Worm (Caenorhabditis elegans) whole organism, dauer: ENCODE data around the gene stau-1.

Source experiments
- unc-62 ChIP-seq: sonication (generic microtip); optimal IDR thresholded peaks from 2 replicates; lab custom pipeline; 2017; ENCODE audit warnings: missing biosample characterization, missing genetic modification reagents, missing genetic modification characterization

Gene stau-1

ce11 chrX:1035039-1035598 is at the start of gene stau-1, which contains the start of gene sec-22:
Gene stau-1 (minus strand): TSS chrX:1035286.
Gene sec-22 (plus strand): TSS chrX:1035548.
- no peak for TF ChIP-seq unc-62

DNA sequence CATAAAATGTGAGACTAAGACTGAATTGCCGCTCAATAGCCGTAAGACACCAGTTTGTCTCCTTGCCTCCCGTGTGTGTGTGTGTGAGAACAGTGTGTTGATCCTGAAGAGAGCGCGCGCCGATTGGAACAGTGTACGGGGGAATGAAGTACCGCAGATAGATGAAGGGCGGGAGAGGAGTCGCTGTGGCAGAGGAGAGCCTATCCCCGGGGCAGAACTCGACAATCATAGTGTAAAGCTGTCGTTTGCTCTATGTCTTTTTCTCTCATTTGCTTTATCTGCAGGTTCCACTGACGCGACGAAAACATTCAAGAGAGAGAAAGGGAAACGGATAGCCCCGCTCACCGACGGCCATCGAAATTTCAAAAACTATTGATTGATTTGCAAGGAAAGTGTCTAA is 46.8 kb upstream of the stau-1 start:
- no peak for TF ChIP-seq unc-62

ce11 chrX:1080549-1080948 is 45.5 kb upstream of the stau-1 start, which contains the start of gene pfn-3:
Gene pfn-3 (minus strand): TSS chrX:1080649.
- no peak for TF ChIP-seq unc-62

ce11 chrX:1072152-1072551 is 37.1 kb upstream of the stau-1 start, which contains the start of gene lim-6:
Gene lim-6 (plus strand): TSS chrX:1072452.
- TF ChIP-seq unc-62 = no peak

DNA sequence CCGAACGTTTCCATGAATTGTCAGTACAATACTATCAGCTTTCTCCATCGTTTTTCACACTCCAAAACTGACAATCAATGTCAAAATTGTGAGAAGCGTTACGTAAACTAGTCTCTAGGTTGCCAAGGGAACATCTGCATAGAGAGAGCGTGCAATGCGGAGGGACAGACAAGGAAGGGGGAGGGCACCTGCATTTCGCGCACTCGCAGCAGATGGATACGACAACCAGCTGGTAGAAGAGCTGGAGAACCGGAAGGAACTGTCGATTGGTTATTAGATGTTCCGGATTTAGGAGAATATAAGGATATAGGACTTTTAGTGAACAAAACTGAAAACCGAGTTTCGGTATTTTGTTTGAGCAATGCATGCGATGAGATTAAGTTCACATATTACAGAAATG is 33.9 kb upstream of the stau-1 start, which contains the start of gene mksr-1:
Gene mksr-1 (minus strand): TSS at position 144 of the 400 bp plus-strand sequence.
- TF ChIP-seq unc-62 = no peak

DNA sequence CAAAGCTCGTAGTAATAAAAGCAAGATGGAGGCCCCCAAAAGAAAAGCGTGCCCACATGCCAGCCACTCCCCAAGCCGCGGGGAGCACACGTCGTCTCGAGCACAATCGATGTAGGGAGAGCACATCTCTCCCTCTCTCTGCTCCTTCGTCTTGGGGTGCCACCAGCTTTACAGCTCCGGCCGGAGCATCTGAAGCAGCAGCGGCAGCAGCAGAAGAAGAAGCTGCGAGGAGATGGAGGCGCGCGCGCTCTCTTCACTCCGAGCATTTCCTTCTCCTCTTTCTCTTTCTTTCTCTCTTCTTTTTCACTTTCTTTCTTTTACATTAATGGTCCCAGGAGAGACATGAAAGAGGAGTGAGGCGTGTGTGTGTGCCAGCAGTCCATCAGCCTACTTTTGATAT is 29.0 kb upstream of the stau-1 start:
- no peak for TF ChIP-seq unc-62

DNA sequence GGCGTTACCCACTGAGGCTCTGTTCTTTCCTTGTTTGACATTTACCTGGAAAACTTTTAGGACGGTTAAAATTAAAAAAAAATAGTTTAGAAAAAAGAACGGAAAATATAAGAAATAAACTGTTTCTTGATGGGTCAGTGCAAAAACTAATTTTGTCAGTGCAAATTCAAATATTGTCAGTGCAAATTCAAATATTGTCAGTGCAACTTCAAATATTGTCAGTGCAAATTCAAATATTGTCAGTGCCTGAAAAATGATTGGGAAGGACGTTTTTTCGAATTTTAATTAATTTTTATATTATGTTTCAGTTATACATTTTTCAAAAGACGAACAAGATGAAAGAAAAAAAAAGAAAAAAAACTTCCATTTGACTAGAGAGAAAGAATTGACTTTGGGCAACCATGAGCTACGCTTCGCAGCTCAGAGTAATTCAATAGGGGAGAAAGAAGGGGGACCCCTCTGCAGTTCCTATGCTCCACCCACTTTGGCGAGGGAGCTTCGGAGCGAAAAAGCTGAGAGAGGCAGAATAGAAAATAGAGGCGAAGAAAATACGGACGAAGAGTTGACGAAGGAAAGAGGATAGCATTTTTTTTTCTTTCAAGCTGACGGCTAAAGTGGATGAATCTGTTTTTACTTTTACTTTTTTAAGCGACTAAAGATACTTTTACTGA is 27.5 kb upstream of the stau-1 start, which contains the start of gene unc-1:
Gene unc-1 (minus strand): TSS at position 51 of the 671 bp plus-strand sequence.
- no peak for TF ChIP-seq unc-62

DNA sequence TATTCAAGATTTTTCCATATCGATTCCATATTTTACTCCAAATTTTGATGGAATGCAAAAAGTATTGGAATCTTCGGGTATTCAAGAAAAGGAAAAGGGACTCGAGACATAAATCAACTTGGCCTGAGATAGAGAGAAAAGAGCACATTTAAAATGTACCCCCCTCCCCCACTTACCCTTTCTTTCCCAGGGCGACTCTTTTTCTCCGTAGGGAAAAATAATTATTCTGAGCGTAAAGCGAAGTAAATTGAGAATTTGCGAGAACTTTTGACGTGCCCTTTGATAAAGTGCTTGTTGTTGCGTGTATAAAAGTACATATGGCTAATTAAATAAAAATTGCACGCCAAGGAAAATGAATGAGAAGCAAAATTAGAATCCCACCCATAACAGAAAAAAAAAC is 25.6 kb upstream of the stau-1 start:
- no peak for TF ChIP-seq unc-62

DNA sequence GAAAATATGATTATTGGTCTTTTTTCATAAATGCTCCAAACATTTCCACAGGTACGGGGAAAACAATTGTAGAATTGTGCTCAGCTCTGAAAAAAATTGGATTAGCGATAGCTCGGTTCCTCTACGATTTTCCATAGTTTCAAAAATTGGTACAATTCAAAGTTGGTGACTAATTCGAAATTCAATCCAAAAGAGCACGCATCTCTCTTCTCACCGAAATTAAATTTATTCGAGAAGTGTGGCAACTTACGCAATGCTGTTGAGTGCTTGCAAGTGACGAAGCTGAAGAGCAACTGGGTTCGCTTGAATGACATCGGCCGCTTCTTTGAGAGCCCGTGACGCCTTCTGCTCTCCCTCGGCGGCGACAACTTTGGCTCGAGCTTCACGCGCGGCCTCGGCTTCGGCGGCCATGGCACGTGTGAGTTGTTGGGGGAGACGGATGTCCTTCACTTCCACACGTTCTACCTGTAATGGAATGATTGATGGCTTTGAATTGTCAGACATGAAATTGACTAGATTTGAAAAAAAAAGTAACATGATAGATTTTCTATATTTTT is 22.8 kb upstream of the stau-1 start:
- no peak for TF ChIP-seq unc-62

DNA sequence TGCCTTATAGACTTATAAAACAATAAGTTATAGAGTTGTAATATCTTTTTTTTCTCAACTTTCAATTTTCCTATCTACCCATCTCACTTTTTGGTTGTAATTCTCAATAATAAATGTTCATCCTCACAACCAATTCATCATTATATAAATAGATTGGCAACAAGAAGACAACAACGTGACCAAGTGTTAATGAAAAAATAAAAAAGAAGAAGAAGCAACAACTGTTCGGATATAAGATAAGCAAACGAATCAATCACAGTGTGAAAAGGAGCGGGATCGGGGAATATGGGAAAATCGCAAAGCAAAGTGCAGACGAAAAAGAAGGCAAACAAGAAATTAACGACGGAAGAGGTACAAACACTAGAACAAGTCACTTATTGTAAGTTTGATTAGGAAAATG is 18.8 kb upstream of the stau-1 start, which contains the start of gene ncs-3:
Gene ncs-3 (plus strand): TSS at position 153 of the 400 bp plus-strand sequence.
- TF ChIP-seq unc-62 = no peak

- no peak for TF ChIP-seq unc-62
Observed at ce11 chrX:1052960-1053359, 17.9 kb upstream of the stau-1 start.

- no peak for TF ChIP-seq unc-62
Observed at ce11 chrX:1051041-1051440, 16.0 kb upstream of the stau-1 start.

DNA sequence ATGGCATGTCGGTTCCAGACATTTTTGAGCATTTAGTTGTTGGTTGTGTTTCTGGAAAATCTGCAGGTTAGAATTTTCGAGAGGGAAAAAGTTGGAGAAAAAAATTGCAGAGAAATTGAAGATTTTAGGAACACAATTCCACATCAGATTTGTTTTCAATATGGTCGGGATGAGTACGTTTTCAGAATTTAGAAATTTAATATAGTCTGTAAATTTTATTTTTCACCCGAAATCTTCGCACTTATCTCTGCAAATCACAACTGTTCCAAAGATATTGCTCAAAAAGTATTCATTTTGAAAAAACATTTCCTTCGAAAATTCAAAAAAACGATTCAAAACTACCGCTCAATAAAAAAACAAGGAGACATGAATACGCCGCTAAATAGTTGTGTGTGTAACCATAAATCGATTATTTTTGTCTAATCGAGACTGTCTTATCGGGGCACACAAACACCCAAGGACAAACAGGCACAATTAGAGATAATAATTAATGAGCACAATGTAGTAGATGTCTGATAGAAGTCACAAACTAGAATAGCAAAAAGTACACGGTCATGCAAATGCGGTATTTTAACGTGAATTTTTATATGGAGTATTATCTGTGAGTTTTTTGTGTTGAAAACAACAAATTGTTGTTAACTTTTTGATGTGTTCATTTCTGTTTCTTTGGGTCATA is 11.2 kb upstream of the stau-1 start, which contains the start of gene vpat-1:
Gene vpat-1 (minus strand): TSS at position 51 of the 676 bp plus-strand sequence.
- no peak for TF ChIP-seq unc-62

ce11 chrX:1044327-1044726 is 9.2 kb upstream of the stau-1 start:
- no peak for TF ChIP-seq unc-62

DNA sequence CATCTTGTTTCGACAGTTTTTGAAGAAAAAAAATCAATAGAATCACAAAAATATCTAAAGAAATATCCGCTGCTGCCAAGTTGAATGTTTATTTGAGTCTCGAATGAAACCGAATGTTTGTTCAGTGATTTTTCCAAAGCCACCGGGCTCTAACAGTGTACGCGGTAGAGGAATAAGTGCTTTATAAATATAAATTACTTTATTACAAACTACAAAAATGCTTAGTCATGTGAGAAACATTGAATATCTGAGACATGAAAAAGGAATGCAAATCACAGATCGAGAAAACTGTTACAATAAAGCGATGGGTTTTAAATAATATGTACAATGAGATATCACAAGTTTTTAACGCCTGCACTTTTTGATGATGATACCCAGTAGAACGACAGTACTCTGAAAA is 3.3 kb upstream of the stau-1 start, which contains the start of gene F55A4.7:
Gene F55A4.7 (minus strand): TSS at position 101 of the 400 bp plus-strand sequence.
- no peak for TF ChIP-seq unc-62

DNA sequence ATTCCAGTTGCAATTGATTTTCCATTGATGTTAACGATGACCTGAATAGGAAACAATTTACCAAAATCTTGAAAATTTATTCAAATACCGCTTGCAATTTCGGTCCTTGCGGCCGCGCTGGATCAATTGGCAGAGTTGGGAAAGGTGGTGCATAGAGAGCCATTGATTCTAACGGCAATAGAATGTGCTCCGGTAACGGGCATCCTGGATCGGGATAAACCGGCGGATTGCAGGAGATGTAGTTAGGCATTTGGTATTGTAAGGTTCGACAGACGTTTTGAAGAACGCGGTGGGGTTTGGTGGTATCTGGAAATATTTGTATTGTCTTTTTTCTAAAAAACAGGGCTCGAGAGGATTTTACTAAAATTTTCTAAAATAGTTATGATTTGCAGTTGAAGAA is 4.2 kb downstream of the stau-1 start:
- no peak for TF ChIP-seq unc-62

DNA sequence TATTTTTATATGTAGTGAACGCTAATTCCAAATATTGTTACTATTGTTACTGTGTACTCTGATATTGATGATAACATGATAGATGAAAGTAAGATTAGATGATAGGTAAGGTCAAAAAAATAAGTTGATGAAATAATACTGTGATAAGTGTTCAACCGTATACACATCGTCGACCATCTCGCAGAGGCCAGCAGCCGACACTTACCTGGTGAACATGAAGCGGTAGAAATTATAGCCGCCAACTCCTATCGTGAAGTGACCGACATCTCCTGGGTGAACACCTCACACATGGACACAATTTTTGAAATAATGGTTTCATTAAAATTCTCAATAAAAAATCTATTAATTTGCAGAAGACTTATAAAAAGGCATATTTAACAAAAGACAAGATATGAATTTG is 7.7 kb downstream of the stau-1 start:
- TF ChIP-seq unc-62 = no peak
